Worm (Caenorhabditis elegans) whole organism, L1 larva: Measurements from ENCODE around the gene C34E7.3.

Source experiments
- C04F5.9 ChIP-seq: sonication (generic microtip); optimal IDR thresholded peaks from 2 replicates; lab custom pipeline; 2016; ENCODE audit warnings: missing genetic modification characterization, missing compliant biosample characterization
- C16A3.4 ChIP-seq: fragments of 150-350 bp; optimal IDR thresholded peaks from 2 replicates; lab custom pipeline; 2014; ENCODE audit warnings: missing biosample characterization, missing genetic modification characterization
- C34B4.2 ChIP-seq: sonication (generic microtip); optimal IDR thresholded peaks from 2 replicates; lab custom pipeline; 2017; ENCODE audit warnings: mild to moderate bottlenecking, missing genetic modification characterization, missing compliant biosample characterization
- F16B12.6 ChIP-seq: fragments of 150-350 bp; optimal IDR thresholded peaks from 2 replicates; lab custom pipeline; 2014; ENCODE audit warnings: missing biosample characterization, missing genetic modification characterization
- aha-1 ChIP-seq: fragments of 150-350 bp; optimal IDR thresholded peaks from 2 replicates; lab custom pipeline; 2014; ENCODE audit warnings: missing biosample characterization, missing genetic modification characterization
- alr-1 ChIP-seq: fragments of 200-800 bp; sonication (Bioruptor generic); optimal IDR thresholded peaks from 2 replicates; lab custom pipeline; 2018; ENCODE audit warnings: borderline replicate concordance, mild to moderate bottlenecking, missing genetic modification characterization, missing compliant biosample characterization
- dsc-1 ChIP-seq: sonication (generic microtip); optimal IDR thresholded peaks from 2 replicates; lab custom pipeline; 2016; ENCODE audit warnings: mild to moderate bottlenecking, missing genetic modification characterization, missing compliant biosample characterization
- egl-13 ChIP-seq: sonication (generic microtip); optimal IDR thresholded peaks from 2 replicates; lab custom pipeline; 2016; ENCODE audit warnings: missing genotype, missing genetic modification reagents, missing genetic modification characterization, missing compliant biosample characterization
- elt-3 ChIP-seq, 6 experiments: fragments of 150-350 bp in 1 of 6; sonication (generic microtip); optimal IDR thresholded peaks; 2 replicates each; lab custom pipeline; 2017 to 2018; ENCODE audit warnings: missing biosample characterization in 6 of 6, missing genetic modification characterization in 6 of 6, inconsistent platforms in 1 of 6
- fkh-10 ChIP-seq: sonication (generic microtip); optimal IDR thresholded peaks from 2 replicates; lab custom pipeline; 2017; ENCODE audit warnings: missing biosample characterization, missing genetic modification reagents, missing genetic modification characterization
- fkh-4 ChIP-seq: sonication (generic microtip); optimal IDR thresholded peaks from 2 replicates; lab custom pipeline; 2016; ENCODE audit warnings: missing compliant biosample characterization, missing genetic modification characterization, borderline replicate concordance
- grh-1 ChIP-seq: fragments of 200-800 bp; sonication (Bioruptor generic); IDR thresholded peaks from 2 replicates; pipeline ENCODE4 v1.3.6; 2022; ENCODE audit warnings: missing genetic modification reagents, missing genetic modification characterization, missing compliant biosample characterization
- hpl-2 ChIP-seq: fragments of 150-350 bp; optimal IDR thresholded peaks from 2 replicates; lab custom pipeline; 2014; ENCODE audit warnings: missing biosample characterization, missing genetic modification reagents, missing genetic modification characterization
- jun-1 ChIP-seq: fragments of 150-350 bp; optimal IDR thresholded peaks from 2 replicates; lab custom pipeline; 2014; ENCODE audit warnings: missing biosample characterization, missing genetic modification reagents, missing genetic modification characterization
- lin-13 ChIP-seq: fragments of 150-350 bp; optimal IDR thresholded peaks from 2 replicates; lab custom pipeline; 2014; ENCODE audit warnings: missing biosample characterization, missing genetic modification reagents, missing genetic modification characterization
- lin-14 ChIP-seq: fragments of 200-800 bp; sonication (Bioruptor generic); optimal IDR thresholded peaks from 2 replicates; lab custom pipeline; 2018; ENCODE audit warnings: mild to moderate bottlenecking, missing genetic modification characterization, moderate library complexity, missing compliant biosample characterization
- lin-15B ChIP-seq: fragments of 150-350 bp; sonication (generic microtip); optimal IDR thresholded peaks from 3 replicates; lab custom pipeline; 2014; ENCODE audit warnings: missing biosample characterization, missing genetic modification characterization
- lir-3 ChIP-seq: sonication (generic microtip); optimal IDR thresholded peaks from 2 replicates; lab custom pipeline; 2016; ENCODE audit warnings: mild to moderate bottlenecking, missing genetic modification characterization, moderate library complexity, missing compliant biosample characterization; ENCODE audit not compliant: poor library complexity
- mep-1 ChIP-seq: fragments of 150-350 bp; optimal IDR thresholded peaks from 2 replicates; lab custom pipeline; 2014; ENCODE audit warnings: missing biosample characterization, missing genetic modification characterization
- nhr-19 ChIP-seq: fragments of 200-800 bp; sonication (Bioruptor generic); conservative IDR thresholded peaks from 2 replicates; pipeline ENCODE4 v1.3.6; 2022; ENCODE audit warnings: missing genetic modification characterization, missing compliant biosample characterization
- nhr-237 ChIP-seq: fragments of 150-350 bp; optimal IDR thresholded peaks from 2 replicates; lab custom pipeline; 2014; ENCODE audit warnings: missing biosample characterization, missing genetic modification characterization
- nhr-28 ChIP-seq: fragments of 150-350 bp; optimal IDR thresholded peaks from 2 replicates; lab custom pipeline; 2014; ENCODE audit warnings: missing biosample characterization, missing genetic modification characterization
- nhr-47 ChIP-seq: sonication (generic microtip); optimal IDR thresholded peaks from 2 replicates; lab custom pipeline; 2016; ENCODE audit warnings: mild to moderate bottlenecking, missing genetic modification characterization, moderate library complexity, missing compliant biosample characterization
- nhr-71 ChIP-seq: sonication (generic microtip); optimal IDR thresholded peaks from 2 replicates; lab custom pipeline; 2016; ENCODE audit warnings: mild to moderate bottlenecking, missing genetic modification characterization, moderate library complexity, missing compliant biosample characterization
- nhr-90 ChIP-seq: sonication (generic microtip); optimal IDR thresholded peaks from 2 replicates; lab custom pipeline; 2016; ENCODE audit warnings: mild to moderate bottlenecking, missing genetic modification characterization, missing compliant biosample characterization; ENCODE audit not compliant: poor library complexity
- pag-3 ChIP-seq: sonication (generic microtip); optimal IDR thresholded peaks from 2 replicates; lab custom pipeline; 2017; ENCODE audit warnings: missing genetic modification characterization, mild to moderate bottlenecking, missing compliant biosample characterization, antibody characterized with exemption, borderline replicate concordance; ENCODE audit not compliant: insufficient read depth
- pax-3 ChIP-seq: fragments of 200-800 bp; sonication (Bioruptor generic); optimal IDR thresholded peaks from 2 replicates; lab custom pipeline; 2018; ENCODE audit warnings: mild to moderate bottlenecking, missing genetic modification characterization, moderate library complexity, missing compliant biosample characterization
- skn-1 ChIP-seq: fragments of 150-350 bp; optimal IDR thresholded peaks from 2 replicates; lab custom pipeline; 2014; ENCODE audit warnings: missing biosample characterization, missing genetic modification characterization
- snpc-4 ChIP-seq: fragments of 150-350 bp; optimal IDR thresholded peaks from 2 replicates; lab custom pipeline; 2014; ENCODE audit warnings: missing biosample characterization, missing genetic modification characterization
- sox-4 ChIP-seq: sonication (generic microtip); optimal IDR thresholded peaks from 2 replicates; lab custom pipeline; 2016; ENCODE audit warnings: missing genetic modification characterization, missing compliant biosample characterization
- sptf-1 ChIP-seq: fragments of 150-350 bp; optimal IDR thresholded peaks from 2 replicates; lab custom pipeline; 2014; ENCODE audit warnings: missing biosample characterization, missing genetic modification characterization
- tlp-1 ChIP-seq: fragments of 150-350 bp; optimal IDR thresholded peaks from 2 replicates; lab custom pipeline; 2014; ENCODE audit warnings: missing biosample characterization, missing genetic modification characterization
- unc-62 ChIP-seq: fragments of 150-350 bp; optimal IDR thresholded peaks from 2 replicates; lab custom pipeline; 2014; ENCODE audit warnings: missing biosample characterization, missing genetic modification reagents, missing genetic modification characterization
- vab-15 ChIP-seq: sonication (generic microtip); optimal IDR thresholded peaks from 2 replicates; lab custom pipeline; 2017; ENCODE audit warnings: missing genotype, mild to moderate bottlenecking, missing genetic modification characterization, missing compliant biosample characterization
- xbp-1 ChIP-seq: sonication (generic microtip); optimal IDR thresholded peaks from 2 replicates; lab custom pipeline; 2016; ENCODE audit warnings: missing genetic modification characterization, missing compliant biosample characterization
- zag-1 ChIP-seq: fragments of 150-350 bp; optimal IDR thresholded peaks from 2 replicates; lab custom pipeline; 2014; ENCODE audit warnings: missing biosample characterization, missing genetic modification characterization
- ztf-11 ChIP-seq, 2 experiments: sonication (generic microtip); optimal IDR thresholded peaks; 2 replicates each; lab custom pipeline; 2016 to 2017; ENCODE audit warnings: missing genetic modification characterization in 2 of 2, missing biosample characterization in 1 of 2, missing compliant biosample characterization in 1 of 2

C34E7.3 gene

ce11 chrX:12975595-12976089, 45.6 kb downstream of the C34E7.3 start, which contains the start of gene ppk-3 (continued):
- TF ChIP-seq nhr-90 (tag; lab: Kevin White, UChicago) (peak; percentile 87), xbp-1 (peak; percentile 83), nhr-28 (no peak), hpl-2 (GFP tag; lab: Kevin White, UChicago) (peak; percentile 20), sox-4 (peak; percentile 33), elt-3 (tag; optimal IDR thresholded peaks at IDR 0.05; lab: Kevin White, UChicago) (peak in 5 of 6 experiments; percentile 50 to 87 (median 64)), nhr-71 (peak; percentile 96), nhr-237 (tag; lab: Kevin White, UChicago) (peak; percentile 29), jun-1 (tag; lab: Kevin White, UChicago) (peak; percentile 84), lin-15B (peak; percentile 68)
- TF ChIP-seq, all 84 proteins: peak for 57

DNA sequence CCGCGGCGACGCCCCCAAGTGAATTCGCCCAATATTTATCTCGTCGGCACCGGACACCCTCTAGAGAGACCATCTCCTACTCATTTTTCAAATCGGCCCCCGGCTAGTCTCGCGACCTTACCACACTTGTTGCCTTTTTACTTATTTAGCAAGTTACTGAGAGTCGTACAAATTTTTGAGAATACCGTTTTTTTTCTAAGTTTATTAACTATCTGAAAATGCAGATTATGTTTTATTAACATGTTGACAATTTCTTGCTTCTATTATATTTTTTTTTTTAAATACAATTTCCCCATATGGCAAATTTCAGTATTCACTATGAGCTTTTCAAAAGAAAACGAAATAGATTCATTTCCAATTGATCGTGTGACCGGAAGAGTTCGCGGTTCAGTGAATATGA, 46.7 kb downstream of the C34E7.3 start, which contains the start of the genes F11C1.4 and F11C1.10:
Gene F11C1.4 (plus strand): TSS at position 301 of the 400 bp plus-strand sequence.
Gene F11C1.10 (plus strand): TSS at position 309 of the 400 bp plus-strand sequence.
- TF ChIP-seq lin-13 (GFP tag; lab: Kevin White, UChicago), result no peak
- TF ChIP-seq egl-13 (tag; lab: Kevin White, UChicago), result no peak
- no peak for TF ChIP-seq mep-1
- TF ChIP-seq lin-14 (GFP tag; lab: Kevin White, UChicago), result no peak
- no peak for TF ChIP-seq C34B4.2
- TF ChIP-seq nhr-19, result no peak
- TF ChIP-seq nhr-237 (tag; lab: Kevin White, UChicago), result no peak
- no peak for TF ChIP-seq sptf-1 (tag; lab: Kevin White, UChicago)
- no peak for TF ChIP-seq pag-3
- TF ChIP-seq dsc-1 (tag; lab: Kevin White, UChicago), result no peak
- no peak for TF ChIP-seq snpc-4 (tag; lab: Kevin White, UChicago)
- no peak for TF ChIP-seq pax-3 (tag; lab: Kevin White, UChicago)
- TF ChIP-seq ztf-11 (tag; optimal IDR thresholded peaks at IDR 0.05; lab: Kevin White, UChicago), result no peak

ce11 chrX:12977451-12977850, 47.4 kb downstream of the C34E7.3 start, which contains the start of gene F11C1.9:
F11C1.9 (minus strand) TSS chrX:12977551.
- TF ChIP-seq unc-62 (GFP tag; lab: Kevin White, UChicago) (no peak), skn-1 (no peak), mep-1 (no peak), nhr-47 (tag; lab: Kevin White, UChicago) (no peak), aha-1 (no peak), zag-1 (no peak), alr-1 (no peak), F16B12.6 (tag; lab: Kevin White, UChicago) (no peak), grh-1 (no peak)

- no peak for TF ChIP-seq C04F5.9 (tag; lab: Kevin White, UChicago)
- TF ChIP-seq C16A3.4, result no peak
- TF ChIP-seq vab-15 (tag; lab: Kevin White, UChicago), result no peak
- TF ChIP-seq fkh-4 (tag; lab: Kevin White, UChicago), result no peak
- TF ChIP-seq unc-62 (GFP tag; lab: Kevin White, UChicago), result no peak
- no peak for TF ChIP-seq dsc-1 (tag; lab: Kevin White, UChicago)
- TF ChIP-seq nhr-71, result no peak
- no peak for TF ChIP-seq lir-3 (tag; lab: Kevin White, UChicago)
- TF ChIP-seq tlp-1 (tag; lab: Kevin White, UChicago), result no peak
- TF ChIP-seq fkh-10 (GFP tag; lab: Kevin White, UChicago), result no peak
- TF ChIP-seq, all 84 proteins: peak for 0
Measured at ce11 chrX:12978569-12978968, 48.5 kb downstream of the C34E7.3 start.
